Worm (Caenorhabditis elegans) whole organism, mixed stage, embryonic: ENCODE data around the gene Y38C1AA.7.

Experiments used
- M03D4.4 ChIP-seq: sonication (generic microtip); optimal IDR thresholded peaks from 2 replicates; lab custom pipeline; 2017; ENCODE audit warnings: mild to moderate bottlenecking, missing genetic modification characterization, missing compliant biosample characterization
- blmp-1 ChIP-seq: fragments of 150-350 bp; optimal IDR thresholded peaks from 2 replicates; lab custom pipeline; 2014; ENCODE audit warnings: missing biosample characterization, missing genetic modification characterization
- ceh-39 ChIP-seq: fragments of 150-350 bp; optimal IDR thresholded peaks from 2 replicates; lab custom pipeline; 2014; ENCODE audit warnings: missing biosample characterization, missing genetic modification characterization
- ceh-43 ChIP-seq: fragments of 200-800 bp; sonication (Bioruptor generic); optimal IDR thresholded peaks from 2 replicates; lab custom pipeline; 2018; ENCODE audit warnings: mild to moderate bottlenecking, missing genetic modification characterization, moderate library complexity, missing compliant biosample characterization
- ceh-83 ChIP-seq: fragments of 200-800 bp; sonication (Bioruptor generic); optimal IDR thresholded peaks from 2 replicates; lab custom pipeline; 2018; ENCODE audit warnings: mild to moderate bottlenecking, missing genetic modification characterization, missing compliant biosample characterization
- ces-1 ChIP-seq: fragments of 150-350 bp; optimal IDR thresholded peaks from 2 replicates; lab custom pipeline; 2014; ENCODE audit warnings: missing biosample characterization, missing genetic modification reagents, missing genetic modification characterization
- cnd-1 ChIP-seq: fragments of 200-800 bp; sonication (Bioruptor generic); optimal IDR thresholded peaks from 2 replicates; lab custom pipeline; 2018; ENCODE audit warnings: mild to moderate bottlenecking, missing genetic modification characterization, missing compliant biosample characterization
- drap-1 ChIP-seq: fragments of 200-800 bp; sonication (Bioruptor generic); optimal IDR thresholded peaks from 3 replicates; lab custom pipeline; 2018; ENCODE audit warnings: mild to moderate bottlenecking, missing genetic modification characterization, missing compliant biosample characterization
- elt-1 ChIP-seq: sonication (generic microtip); optimal IDR thresholded peaks from 2 replicates; lab custom pipeline; 2017; ENCODE audit warnings: missing genetic modification characterization, mild to moderate bottlenecking, missing compliant biosample characterization, antibody characterized with exemption, moderate library complexity, borderline replicate concordance; ENCODE audit not compliant: insufficient read depth
- elt-3 ChIP-seq: fragments of 150-350 bp; optimal IDR thresholded peaks from 2 replicates; lab custom pipeline; 2014; ENCODE audit warnings: missing biosample characterization, missing genetic modification characterization
- flh-1 ChIP-seq: fragments of 200-800 bp; sonication (Bioruptor generic); optimal IDR thresholded peaks from 2 replicates; lab custom pipeline; 2018; ENCODE audit warnings: mild to moderate bottlenecking, missing genetic modification characterization, moderate library complexity, missing compliant biosample characterization
- ham-2 ChIP-seq: fragments of 200-800 bp; sonication (Bioruptor generic); optimal IDR thresholded peaks from 2 replicates; lab custom pipeline; 2018; ENCODE audit warnings: mild to moderate bottlenecking, missing genetic modification characterization, missing compliant biosample characterization
- lin-13 ChIP-seq: fragments of 150-350 bp; optimal IDR thresholded peaks from 2 replicates; lab custom pipeline; 2014; ENCODE audit warnings: missing biosample characterization, missing genetic modification characterization
- lin-32 ChIP-seq: fragments of 200-800 bp; sonication (Bioruptor generic); optimal IDR thresholded peaks from 2 replicates; lab custom pipeline; 2018; ENCODE audit warnings: mild to moderate bottlenecking, missing genetic modification characterization, missing compliant biosample characterization
- lsy-2 ChIP-seq: fragments of 150-350 bp; optimal IDR thresholded peaks from 2 replicates; lab custom pipeline; 2014; ENCODE audit warnings: missing biosample characterization, missing genetic modification characterization
- mab-5 ChIP-seq: fragments of 150-350 bp; optimal IDR thresholded peaks from 2 replicates; lab custom pipeline; 2014; ENCODE audit warnings: missing biosample characterization, missing genetic modification characterization
- mep-1 ChIP-seq: fragments of 150-350 bp; optimal IDR thresholded peaks from 2 replicates; lab custom pipeline; 2017; ENCODE audit warnings: missing biosample characterization, missing genetic modification reagents, missing genetic modification characterization, inconsistent platforms
- mls-2 ChIP-seq: sonication (generic microtip); optimal IDR thresholded peaks from 2 replicates; lab custom pipeline; 2016; ENCODE audit warnings: mild to moderate bottlenecking, missing genetic modification characterization, moderate library complexity, missing compliant biosample characterization
- nhr-12 ChIP-seq: fragments of 150-350 bp; optimal IDR thresholded peaks from 2 replicates; lab custom pipeline; 2014; ENCODE audit warnings: missing biosample characterization, missing genetic modification characterization
- nhr-2 ChIP-seq: fragments of 150-350 bp; optimal IDR thresholded peaks from 2 replicates; lab custom pipeline; 2014; ENCODE audit warnings: missing biosample characterization, missing genetic modification characterization
- nhr-237 ChIP-seq: fragments of 150-350 bp; optimal IDR thresholded peaks from 2 replicates; lab custom pipeline; 2014; ENCODE audit warnings: missing biosample characterization, missing genetic modification characterization
- nhr-28 ChIP-seq: fragments of 150-350 bp; optimal IDR thresholded peaks from 2 replicates; lab custom pipeline; 2014; ENCODE audit warnings: missing biosample characterization, missing genetic modification characterization
- pha-4 ChIP-seq: fragments of 150-350 bp; optimal IDR thresholded peaks from 2 replicates; lab custom pipeline; 2018; ENCODE audit warnings: missing biosample characterization, missing genetic modification reagents, missing genetic modification characterization
- sem-2 ChIP-seq: fragments of 200-800 bp; sonication (Bioruptor generic); optimal IDR thresholded peaks from 2 replicates; lab custom pipeline; 2018; ENCODE audit warnings: mild to moderate bottlenecking, missing genetic modification characterization, missing compliant biosample characterization
- snpc-4 ChIP-seq: fragments of 150-350 bp; optimal IDR thresholded peaks from 2 replicates; lab custom pipeline; 2014; ENCODE audit warnings: missing biosample characterization, missing genetic modification characterization
- sptf-1 ChIP-seq: sonication (generic microtip); optimal IDR thresholded peaks from 2 replicates; lab custom pipeline; 2017; ENCODE audit warnings: mild to moderate bottlenecking, missing genetic modification characterization, moderate library complexity, missing compliant biosample characterization
- tbx-8 ChIP-seq: fragments of 200-800 bp; sonication (Bioruptor generic); optimal IDR thresholded peaks from 2 replicates; lab custom pipeline; 2018; ENCODE audit warnings: mild to moderate bottlenecking, missing genetic modification characterization, moderate library complexity, missing compliant biosample characterization
- unc-120 ChIP-seq: sonication (generic microtip); optimal IDR thresholded peaks from 2 replicates; lab custom pipeline; 2017; ENCODE audit warnings: missing genetic modification characterization, missing compliant biosample characterization; ENCODE audit not compliant: poor library complexity, severe bottlenecking
- unc-39 ChIP-seq: fragments of 150-350 bp; optimal IDR thresholded peaks from 2 replicates; lab custom pipeline; 2014; ENCODE audit warnings: missing biosample characterization, missing genetic modification characterization
- zip-8 ChIP-seq: fragments of 150-350 bp; optimal IDR thresholded peaks from 2 replicates; lab custom pipeline; 2014; ENCODE audit warnings: missing biosample characterization, missing genetic modification characterization
- ztf-11 ChIP-seq: fragments of 150-350 bp; optimal IDR thresholded peaks from 2 replicates; lab custom pipeline; 2014; ENCODE audit warnings: missing biosample characterization, missing genetic modification characterization

The Y38C1AA.7 gene

ce11 chrIV:125881-126781 lies 32.6 kb upstream of the Y38C1AA.7 start, which contains the start of the genes grld-1 and cox-6C:
Gene grld-1 (minus strand): TSS chrIV:125931.
Gene cox-6C (plus strand): TSS chrIV:126731.
- TF ChIP-seq lin-13 (tag; lab: Kevin White, UChicago) (peak; percentile 66), ceh-39 (tag; lab: Kevin White, UChicago) (peak; percentile 19), ceh-43 (peak; percentile 8), mep-1 (tag; lab: Kevin White, UChicago) (peak; percentile 84), unc-39 (no peak), ces-1 (GFP tag; lab: Kevin White, UChicago) (peak; percentile 49), zip-8 (tag; lab: Kevin White, UChicago) (no peak), snpc-4 (no peak), unc-120 (tag; lab: Kevin White, UChicago) (peak; percentile 81), ham-2 (no peak), blmp-1 (tag; lab: Kevin White, UChicago) (no peak), ceh-83 (peak; percentile 25), mab-5 (tag; lab: Kevin White, UChicago) (no peak), lsy-2 (tag; lab: Kevin White, UChicago) (peak; percentile 94), elt-3 (tag; lab: Kevin White, UChicago) (no peak), nhr-237 (tag; lab: Kevin White, UChicago) (peak; percentile 18), M03D4.4 (tag; lab: Kevin White, UChicago) (no peak), cnd-1 (tag; lab: Kevin White, UChicago) (no peak), flh-1 (GFP tag; lab: Kevin White, UChicago) (no peak), nhr-28 (tag; lab: Kevin White, UChicago) (no peak), nhr-2 (tag; lab: Kevin White, UChicago) (no peak), drap-1 (peak; percentile 34)

- TF ChIP-seq flh-1 (GFP tag; lab: Kevin White, UChicago) (no peak), ceh-43 (peak; percentile 32), blmp-1 (tag; lab: Kevin White, UChicago) (no peak), mls-2 (tag; lab: Kevin White, UChicago) (peak; percentile 60), drap-1 (peak; percentile 28), nhr-12 (tag; lab: Kevin White, UChicago) (no peak), sptf-1 (tag; lab: Kevin White, UChicago) (peak; percentile 70), sem-2 (GFP tag; lab: Kevin White, UChicago) (peak; percentile 2), M03D4.4 (tag; lab: Kevin White, UChicago) (peak; percentile 50), elt-1 (no peak), tbx-8 (GFP tag; lab: Kevin White, UChicago) (no peak), ceh-83 (peak; percentile 51), pha-4 (no peak)
Observed at ce11 chrIV:128525-128924, 30.2 kb upstream of the Y38C1AA.7 start.

- TF ChIP-seq lin-32 (GFP tag; lab: Kevin White, UChicago) (peak; percentile 54), ceh-43 (no peak), cnd-1 (tag; lab: Kevin White, UChicago) (peak; percentile 38)
Observed at ce11 chrIV:130150-130549, 28.6 kb upstream of the Y38C1AA.7 start.

- no peak for TF ChIP-seq nhr-12 (tag; lab: Kevin White, UChicago)
- TF ChIP-seq ceh-39 (tag; lab: Kevin White, UChicago) = no peak
- peak; percentile 53 for TF ChIP-seq sptf-1 (tag; lab: Kevin White, UChicago)
- no peak for TF ChIP-seq lin-13 (tag; lab: Kevin White, UChicago)
- TF ChIP-seq mep-1 (tag; lab: Kevin White, UChicago) = no peak
Observed at ce11 chrIV:132095-132494, 26.7 kb upstream of the Y38C1AA.7 start, which contains the start of gene daf-1. Gene daf-1 (plus strand): TSS chrIV:132416.

- TF ChIP-seq ztf-11 (tag; lab: Kevin White, UChicago) = no peak
Observed at ce11 chrIV:133968-134367, 24.8 kb upstream of the Y38C1AA.7 start.
